Fruit fly (Drosophila melanogaster) whole organism, embryonic: Measurements from ENCODE around the gene CG11374.

Experiments used
- Abd-B ChIP-seq: fragments of 200-800 bp; sonication (Bioruptor generic); optimal IDR thresholded peaks from 2 replicates; lab custom pipeline; 2018; ENCODE audit warnings: missing biosample characterization, mild to moderate bottlenecking, missing genetic modification characterization, moderate library complexity
- Ada2b ChIP-seq: fragments of 200-800 bp; sonication (Bioruptor generic); IDR thresholded peaks from 2 replicates; pipeline ENCODE4 v1.3.6; 2022; ENCODE audit warnings: missing biosample characterization, missing genetic modification characterization
- Atf6 ChIP-seq: fragments of 200-800 bp; sonication (Bioruptor generic); IDR thresholded peaks from 2 replicates; pipeline ENCODE4 v1.3.6; 2022; ENCODE audit warnings: missing biosample characterization, missing genetic modification characterization
- Bdp1 ChIP-seq: fragments of 200-800 bp; sonication (Bioruptor generic); optimal IDR thresholded peaks from 3 replicates; lab custom pipeline; 2016; ENCODE audit warnings: missing biosample characterization, missing genetic modification characterization
- Bteb2 ChIP-seq: fragments of 200-800 bp; sonication (Bioruptor generic); optimal IDR thresholded peaks from 2 replicates; lab custom pipeline; 2016; ENCODE audit warnings: missing biosample characterization, missing genetic modification characterization
- C15 ChIP-seq: fragments of 200-800 bp; sonication (Bioruptor generic); IDR thresholded peaks from 3 replicates; pipeline ENCODE4 v1.3.6; 2022; ENCODE audit warnings: missing biosample characterization, missing genetic modification characterization
- CG10267 ChIP-seq: fragments of 200-800 bp; sonication (Bioruptor generic); optimal IDR thresholded peaks from 2 replicates; lab custom pipeline; 2018; ENCODE audit warnings: missing biosample characterization, mild to moderate bottlenecking, missing genetic modification characterization, moderate library complexity
- CG10321 ChIP-seq: fragments of 200-800 bp; sonication (Bioruptor generic); IDR thresholded peaks from 2 replicates; pipeline ENCODE4 v1.3.6; 2022; ENCODE audit warnings: missing biosample characterization, missing genetic modification characterization
- CG11085 ChIP-seq: fragments of 200-800 bp; sonication (Bioruptor generic); IDR thresholded peaks from 2 replicates; pipeline ENCODE4 v1.3.6; 2022; ENCODE audit warnings: missing biosample characterization, missing genetic modification characterization
- CG12299 ChIP-seq: fragments of 200-800 bp; sonication (Bioruptor generic); optimal IDR thresholded peaks from 2 replicates; lab custom pipeline; 2018; ENCODE audit warnings: missing biosample characterization, mild to moderate bottlenecking, missing genetic modification characterization
- CG13296 ChIP-seq: fragments of 200-800 bp; sonication (Bioruptor generic); optimal IDR thresholded peaks from 3 replicates; lab custom pipeline; 2018; ENCODE audit warnings: missing biosample characterization, mild to moderate bottlenecking, missing genetic modification characterization
- CG14441 ChIP-seq: fragments of 200-800 bp; sonication (Bioruptor generic); IDR thresholded peaks from 2 replicates; pipeline ENCODE4 v1.3.6; 2022; ENCODE audit warnings: missing biosample characterization, missing genetic modification characterization
- CG17829 ChIP-seq: fragments of 200-800 bp; optimal IDR thresholded peaks from 2 replicates; lab custom pipeline; 2019; ENCODE audit warnings: missing biosample characterization, mild to moderate bottlenecking, missing genetic modification characterization, moderate library complexity
- CG30403 ChIP-seq: fragments of 200-800 bp; sonication (Bioruptor generic); optimal IDR thresholded peaks from 3 replicates; lab custom pipeline; 2016; ENCODE audit warnings: missing biosample characterization, missing genetic modification characterization
- CG32767 ChIP-seq: fragments of 200-800 bp; sonication (Bioruptor generic); IDR thresholded peaks from 2 replicates; pipeline ENCODE4 v1.3.6; 2022; ENCODE audit warnings: missing biosample characterization, missing genetic modification characterization
- CG3838 ChIP-seq: fragments of 200-800 bp; sonication (Bioruptor generic); optimal IDR thresholded peaks from 3 replicates; lab custom pipeline; 2016; ENCODE audit warnings: missing biosample characterization, missing genetic modification characterization
- CG3995 ChIP-seq: fragments of 200-800 bp; sonication (Bioruptor generic); optimal IDR thresholded peaks from 3 replicates; lab custom pipeline; 2016; ENCODE audit warnings: missing biosample characterization, missing genetic modification characterization
- CG6765 ChIP-seq: fragments of 200-800 bp; sonication (Bioruptor generic); optimal IDR thresholded peaks from 3 replicates; lab custom pipeline; 2017; ENCODE audit warnings: missing biosample characterization, mild to moderate bottlenecking, missing genetic modification characterization
- Dfd ChIP-seq, 2 experiments: fragments of >200 bp; optimal IDR thresholded peaks; 2 replicates each; lab custom pipeline; 2017; ENCODE audit warnings: missing biosample characterization in 2 of 2, missing genetic modification characterization in 2 of 2
- Doc2 ChIP-seq: fragments of 200-800 bp; sonication (Bioruptor generic); IDR thresholded peaks from 2 replicates; pipeline ENCODE4 v1.3.6; 2022; ENCODE audit warnings: missing biosample characterization, missing genetic modification characterization
- HLHmδ ChIP-seq: fragments of 200-800 bp; sonication (Bioruptor generic); optimal IDR thresholded peaks from 2 replicates; lab custom pipeline; 2018; ENCODE audit warnings: missing biosample characterization, mild to moderate bottlenecking, missing genetic modification characterization, moderate library complexity
- Hey ChIP-seq: fragments of 200-800 bp; sonication (Bioruptor generic); optimal IDR thresholded peaks from 3 replicates; lab custom pipeline; 2018; ENCODE audit warnings: missing biosample characterization, mild to moderate bottlenecking, missing genetic modification characterization
- Lpt ChIP-seq: fragments of >200 bp; optimal IDR thresholded peaks from 2 replicates; lab custom pipeline; 2018; ENCODE audit warnings: missing biosample characterization, missing genetic modification characterization
- MBD-R2 ChIP-seq: fragments of 200-800 bp; sonication (Bioruptor generic); IDR thresholded peaks from 2 replicates; pipeline ENCODE4 v1.3.6; 2022; ENCODE audit warnings: missing biosample characterization, missing genetic modification characterization
- Mrtf ChIP-seq: fragments of 200-800 bp; sonication (Bioruptor generic); IDR thresholded peaks from 3 replicates; pipeline ENCODE4 v1.3.6; 2022; ENCODE audit warnings: missing biosample characterization, missing genetic modification characterization
- Oaz ChIP-seq: fragments of 200-800 bp; sonication (Bioruptor generic); IDR thresholded peaks from 2 replicates; pipeline ENCODE4 v1.3.6; 2022; ENCODE audit warnings: missing biosample characterization, missing genetic modification characterization
- Optix ChIP-seq: fragments of 200-800 bp; sonication (Bioruptor generic); IDR thresholded peaks from 3 replicates; pipeline ENCODE4 v1.3.6; 2022; ENCODE audit warnings: missing biosample characterization, missing genetic modification characterization
- Usf ChIP-seq: fragments of 200-800 bp; sonication (Bioruptor generic); optimal IDR thresholded peaks from 2 replicates; lab custom pipeline; 2017; ENCODE audit warnings: missing genotype, missing biosample characterization, missing genetic modification characterization
- Xrp1 ChIP-seq: fragments of 200-800 bp; sonication (Bioruptor generic); IDR thresholded peaks from 2 replicates; pipeline ENCODE4 v1.3.6; 2022; ENCODE audit warnings: missing biosample characterization, missing genetic modification characterization
- ac ChIP-seq: fragments of 200-800 bp; sonication (Bioruptor generic); optimal IDR thresholded peaks from 3 replicates; lab custom pipeline; 2017; ENCODE audit warnings: missing biosample characterization, mild to moderate bottlenecking, missing genetic modification characterization
- bowl ChIP-seq: fragments of 200-800 bp; sonication (Bioruptor generic); IDR thresholded peaks from 2 replicates; pipeline ENCODE4 v1.3.6; 2022; ENCODE audit warnings: missing biosample characterization, missing genetic modification characterization
- cg ChIP-seq: fragments of 200-800 bp; sonication (Bioruptor generic); optimal IDR thresholded peaks from 3 replicates; lab custom pipeline; 2019; ENCODE audit warnings: missing biosample characterization, mild to moderate bottlenecking, missing genetic modification characterization, moderate library complexity
- ci ChIP-seq: fragments of 200-800 bp; sonication (Bioruptor generic); IDR thresholded peaks from 3 replicates; pipeline ENCODE4 v1.3.6; 2022; ENCODE audit warnings: missing biosample characterization, missing genetic modification characterization
- crp ChIP-seq, 2 experiments: fragments of 200-800 bp; sonication (Bioruptor generic); optimal IDR thresholded peaks; 2 replicates in 1 of 2; 3 replicates in 1 of 2; lab custom pipeline; 2017; ENCODE audit warnings: missing biosample characterization in 2 of 2, missing genetic modification characterization in 2 of 2, mild to moderate bottlenecking in 1 of 2, moderate library complexity in 1 of 2
- ewg ChIP-seq: fragments of 200-800 bp; sonication (Bioruptor generic); optimal IDR thresholded peaks from 3 replicates; lab custom pipeline; 2017; ENCODE audit warnings: mild to moderate bottlenecking, missing biosample characterization, missing genetic modification reagents, missing genetic modification characterization
- fd64A ChIP-seq: fragments of 200-800 bp; sonication (Bioruptor generic); optimal IDR thresholded peaks from 3 replicates; lab custom pipeline; 2018; ENCODE audit warnings: missing biosample characterization, mild to moderate bottlenecking, missing genetic modification characterization
- ftz-f1 ChIP-seq: fragments of 200-800 bp; sonication (Bioruptor generic); optimal IDR thresholded peaks from 2 replicates; lab custom pipeline; 2016; ENCODE audit warnings: missing biosample characterization, missing genetic modification characterization
- grn ChIP-seq: fragments of 200-800 bp; sonication (Bioruptor generic); optimal IDR thresholded peaks from 3 replicates; lab custom pipeline; 2017; ENCODE audit warnings: missing biosample characterization, missing genetic modification characterization
- h ChIP-seq: fragments of >200 bp; optimal IDR thresholded peaks from 2 replicates; lab custom pipeline; 2017
- mirr ChIP-seq: fragments of 200-800 bp; sonication (Bioruptor generic); optimal IDR thresholded peaks from 3 replicates; lab custom pipeline; 2018; ENCODE audit warnings: missing biosample characterization, mild to moderate bottlenecking, missing genetic modification characterization
- mld ChIP-seq: fragments of 200-800 bp; sonication (Bioruptor generic); IDR thresholded peaks from 3 replicates; pipeline ENCODE4 v1.3.6; 2022; ENCODE audit warnings: missing biosample characterization, missing genetic modification characterization; ENCODE audit not compliant: partially characterized antibody
- onecut ChIP-seq: fragments of 200-800 bp; sonication (Bioruptor generic); IDR thresholded peaks from 2 replicates; pipeline ENCODE4 v1.3.6; 2022; ENCODE audit warnings: missing biosample characterization, missing genetic modification characterization
- pros ChIP-seq: fragments of 200-800 bp; sonication (Bioruptor generic); optimal IDR thresholded peaks from 3 replicates; lab custom pipeline; 2019; ENCODE audit warnings: missing biosample characterization, mild to moderate bottlenecking, missing genetic modification characterization, moderate library complexity
- psq ChIP-seq: fragments of 200-800 bp; sonication (Bioruptor generic); optimal IDR thresholded peaks from 2 replicates; lab custom pipeline; 2017; ENCODE audit warnings: missing biosample characterization, missing genetic modification characterization
- pzg ChIP-seq: fragments of 200-800 bp; sonication (Bioruptor generic); optimal IDR thresholded peaks from 3 replicates; lab custom pipeline; 2018; ENCODE audit warnings: missing biosample characterization, mild to moderate bottlenecking, missing genetic modification characterization, moderate library complexity
- sd ChIP-seq: fragments of 200-800 bp; sonication (Bioruptor generic); optimal IDR thresholded peaks from 3 replicates; lab custom pipeline; 2018; ENCODE audit warnings: missing biosample characterization, mild to moderate bottlenecking, missing genetic modification characterization, moderate library complexity
- sens ChIP-seq: fragments of 200-800 bp; sonication (Bioruptor generic); peaks from one replicate; lab custom pipeline; 2016; ENCODE audit warnings: missing biosample characterization, missing genetic modification characterization
- seq ChIP-seq: fragments of 200-800 bp; sonication (Bioruptor generic); IDR thresholded peaks from 2 replicates; pipeline ENCODE4 v1.3.6; 2022; ENCODE audit warnings: missing biosample characterization, missing genetic modification characterization
- sima ChIP-seq: fragments of 200-800 bp; sonication (Bioruptor generic); optimal IDR thresholded peaks from 2 replicates; lab custom pipeline; 2016; ENCODE audit warnings: missing biosample characterization, missing genetic modification characterization
- vfl ChIP-seq: fragments of 200-800 bp; sonication (Bioruptor generic); optimal IDR thresholded peaks from 2 replicates; lab custom pipeline; 2016; ENCODE audit warnings: missing biosample characterization, missing genetic modification characterization

Gene CG11374

dm6 chr2L:66369-67278 lies 9.5 kb upstream of the CG11374 start, which contains the start of gene dbr (continued):
- no peak for TF ChIP-seq Oaz (GFP tag; lab: Robert Waterston, UW)
- TF ChIP-seq MBD-R2 = no peak
- TF ChIP-seq mirr (GFP tag; lab: Kevin White, UChicago) = peak; percentile 81
- TF ChIP-seq Hey (tag; lab: Kevin White, UChicago) = peak; percentile 26
- TF ChIP-seq psq = no peak
- peak; percentile 68 for TF ChIP-seq HLHmδ (GFP tag; lab: Kevin White, UChicago)
- no peak for TF ChIP-seq pzg (GFP tag; lab: Kevin White, UChicago)
- TF ChIP-seq Abd-B (GFP tag; lab: Kevin White, UChicago) = no peak
- TF ChIP-seq ci (GFP tag; lab: Robert Waterston, UW) = peak; percentile 65; the same call in 2 of the 3 replicates
- no peak for TF ChIP-seq CG3838 (GFP tag; lab: Kevin White, UChicago)
- TF ChIP-seq Usf (GFP tag; lab: Kevin White, UChicago) = no peak
- TF ChIP-seq Bdp1 = no peak
- peak; percentile 49 for TF ChIP-seq fd64A (GFP tag; lab: Kevin White, UChicago)
- TF ChIP-seq onecut (GFP tag; lab: Robert Waterston, UW) = 0 out of 2 replicates have a peak, but pooled peaks have one; percentile 8
- no peak for TF ChIP-seq grn (GFP tag; lab: Kevin White, UChicago)
- no peak for TF ChIP-seq Ada2b
- no peak for TF ChIP-seq Optix (GFP tag; lab: Robert Waterston, UW)
- no peak for TF ChIP-seq CG30403 (GFP tag; lab: Kevin White, UChicago)
- TF ChIP-seq pros = peak; percentile 88
- no peak for TF ChIP-seq Doc2 (GFP tag; lab: Robert Waterston, UW)
- no peak for TF ChIP-seq CG14441 (GFP tag; lab: Robert Waterston, UW)
- peak; percentile 86 for TF ChIP-seq Lpt
- TF ChIP-seq sima (GFP tag; lab: Kevin White, UChicago) = no peak
- TF ChIP-seq sd (tag; lab: Kevin White, UChicago) = peak; percentile 25
- TF ChIP-seq crp (GFP tag; optimal IDR thresholded peaks at IDR 0.05; lab: Kevin White, UChicago) = no peak
- no peak; the same call in 1 of the 2 replicates for TF ChIP-seq seq (GFP tag; lab: Robert Waterston, UW)
- peak; percentile 50 for TF ChIP-seq CG13296 (GFP tag; lab: Kevin White, UChicago)
- TF ChIP-seq Dfd (GFP tag; optimal IDR thresholded peaks at IDR 0.05; lab: Kevin White, UChicago) = no peak
- TF ChIP-seq Mrtf = no peak
- TF ChIP-seq CG12299 (tag; lab: Kevin White, UChicago) = no peak
- TF ChIP-seq cg (GFP tag; lab: Kevin White, UChicago) = peak; percentile 100
- no peak for TF ChIP-seq C15 (GFP tag; lab: Robert Waterston, UW)
- no peak for TF ChIP-seq CG32767 (GFP tag; lab: Robert Waterston, UW)
- TF ChIP-seq ftz-f1 (GFP tag; lab: Kevin White, UChicago) = peak; percentile 70
- peak; percentile 37 for TF ChIP-seq CG17829 (tag; lab: Kevin White, UChicago)
- no peak for TF ChIP-seq CG3995 (GFP tag; lab: Kevin White, UChicago)
- TF ChIP-seq sens (GFP tag; lab: Kevin White, UChicago) = peak; percentile 84
- no peak for TF ChIP-seq ac
- TF ChIP-seq bowl (GFP tag; lab: Robert Waterston, UW) = no peak
- peak; percentile 33 for TF ChIP-seq CG6765
- TF ChIP-seq h = no peak
- TF ChIP-seq CG10321 (GFP tag; lab: Robert Waterston, UW) = no peak
- 0 out of 2 replicates have a peak, but pooled peaks have one; percentile 12 for TF ChIP-seq Atf6
- 0 out of 2 replicates have a peak, but pooled peaks have one; percentile 12 for TF ChIP-seq Xrp1 (GFP tag; lab: Robert Waterston, UW)
- no peak for TF ChIP-seq Bteb2 (GFP tag; lab: Kevin White, UChicago)
- no peak for TF ChIP-seq vfl
- no peak for TF ChIP-seq CG10267 (tag; lab: Kevin White, UChicago)
- no peak for TF ChIP-seq CG11085 (GFP tag; lab: Robert Waterston, UW)
- TF ChIP-seq ewg (GFP tag; lab: Kevin White, UChicago) = peak; percentile 6
- TF ChIP-seq mld (GFP tag; lab: Robert Waterston, UW) = no peak
